Fruit fly (Drosophila melanogaster) whole organism, prepupa: ENCODE data around the gene Lcp65Ac.

ENCODE experiments used
- Blimp-1 ChIP-seq: fragments of 200-800 bp; sonication (Bioruptor generic); optimal IDR thresholded peaks from 3 replicates; lab custom pipeline; 2017; ENCODE audit warnings: missing biosample characterization, missing genetic modification characterization, mild to moderate bottlenecking, moderate library complexity, missing genetic modification reagents
- CG10669 ChIP-seq: fragments of 200-800 bp; sonication (Bioruptor generic); optimal IDR thresholded peaks from 3 replicates; lab custom pipeline; 2018; ENCODE audit warnings: missing biosample characterization, mild to moderate bottlenecking, missing genetic modification characterization, moderate library complexity
- CG11902 ChIP-seq: fragments of 200-800 bp; sonication (Bioruptor generic); optimal IDR thresholded peaks from 3 replicates; lab custom pipeline; 2016; ENCODE audit warnings: missing biosample characterization, missing genetic modification characterization
- CG15336 ChIP-seq: fragments of 200-800 bp; sonication (Bioruptor generic); IDR thresholded peaks from 2 replicates; pipeline ENCODE4 v1.3.6; 2022; ENCODE audit warnings: missing biosample characterization, missing genetic modification characterization
- CG1621 ChIP-seq: fragments of 200-800 bp; sonication (Bioruptor generic); optimal IDR thresholded peaks from 3 replicates; lab custom pipeline; 2018; ENCODE audit warnings: missing biosample characterization, mild to moderate bottlenecking, missing genetic modification characterization
- CG16779 ChIP-seq: fragments of 200-800 bp; sonication (Bioruptor generic); optimal IDR thresholded peaks from 3 replicates; lab custom pipeline; 2017; ENCODE audit warnings: missing biosample characterization, mild to moderate bottlenecking, missing genetic modification characterization
- CG31627 ChIP-seq: fragments of 200-800 bp; sonication (Bioruptor generic); optimal IDR thresholded peaks from 3 replicates; lab custom pipeline; 2016; ENCODE audit warnings: missing biosample characterization, missing genetic modification characterization
- CG32006 ChIP-seq: fragments of 200-800 bp; sonication (Bioruptor generic); optimal IDR thresholded peaks from 3 replicates; lab custom pipeline; 2017; ENCODE audit warnings: missing biosample characterization, mild to moderate bottlenecking, missing genetic modification characterization
- CG34406 ChIP-seq: fragments of 200-800 bp; sonication (Bioruptor generic); optimal IDR thresholded peaks from 3 replicates; lab custom pipeline; 2016; ENCODE audit warnings: missing biosample characterization, missing genetic modification characterization
- CG3919 ChIP-seq: fragments of 200-800 bp; sonication (Bioruptor generic); optimal IDR thresholded peaks from 3 replicates; lab custom pipeline; 2016; ENCODE audit warnings: missing biosample characterization, missing genetic modification characterization
- CG4318 ChIP-seq: fragments of 200-800 bp; sonication (Bioruptor generic); optimal IDR thresholded peaks from 3 replicates; lab custom pipeline; 2017; ENCODE audit warnings: missing biosample characterization, mild to moderate bottlenecking, missing genetic modification characterization
- CG6163 ChIP-seq: fragments of 200-800 bp; sonication (Bioruptor generic); IDR thresholded peaks from 3 replicates; pipeline ENCODE4 v1.3.6; 2022; ENCODE audit warnings: missing biosample characterization, missing genetic modification characterization
- CG6276 ChIP-seq: fragments of 200-800 bp; sonication (Bioruptor generic); optimal IDR thresholded peaks from 2 replicates; lab custom pipeline; 2017; ENCODE audit warnings: missing biosample characterization, mild to moderate bottlenecking, missing genetic modification characterization
- CG6792 ChIP-seq: fragments of 200-800 bp; sonication (Bioruptor generic); optimal IDR thresholded peaks from 3 replicates; lab custom pipeline; 2016; ENCODE audit warnings: missing biosample characterization, missing genetic modification characterization
- CG6808 ChIP-seq: fragments of 200-800 bp; sonication (Bioruptor generic); optimal IDR thresholded peaks from 3 replicates; lab custom pipeline; 2017; ENCODE audit warnings: missing biosample characterization, missing genetic modification characterization, mild to moderate bottlenecking, moderate library complexity, missing genetic modification reagents
- CG7368 ChIP-seq: fragments of 200-800 bp; sonication (Bioruptor generic); optimal IDR thresholded peaks from 3 replicates; lab custom pipeline; 2016; ENCODE audit warnings: missing biosample characterization, missing genetic modification characterization
- CG8319 ChIP-seq: fragments of 200-800 bp; sonication (Bioruptor generic); optimal IDR thresholded peaks from 3 replicates; lab custom pipeline; 2016; ENCODE audit warnings: missing biosample characterization, missing genetic modification characterization
- CG8632 ChIP-seq: fragments of 200-800 bp; sonication (Bioruptor generic); optimal IDR thresholded peaks from 3 replicates; lab custom pipeline; 2016; ENCODE audit warnings: missing biosample characterization, missing genetic modification characterization
- Eip75B ChIP-seq: fragments of 200-800 bp; sonication (Bioruptor generic); optimal IDR thresholded peaks from 3 replicates; lab custom pipeline; 2016; ENCODE audit warnings: missing biosample characterization, missing genetic modification characterization
- Eip78C ChIP-seq: fragments of 200-800 bp; sonication (Bioruptor generic); peaks from one replicate; lab custom pipeline; 2016; ENCODE audit warnings: missing biosample characterization, missing genetic modification characterization
- Eip93F ChIP-seq: fragments of 200-800 bp; sonication (Bioruptor generic); optimal IDR thresholded peaks from 2 replicates; lab custom pipeline; 2016; ENCODE audit warnings: missing biosample characterization, mild to moderate bottlenecking, missing genetic modification characterization
- Ets21C ChIP-seq: fragments of 200-800 bp; sonication (Bioruptor generic); optimal IDR thresholded peaks from 3 replicates; lab custom pipeline; 2016; ENCODE audit warnings: missing biosample characterization, missing genetic modification characterization
- Ets96B ChIP-seq: fragments of 200-800 bp; optimal IDR thresholded peaks from 2 replicates; lab custom pipeline; 2019; ENCODE audit warnings: missing biosample characterization, mild to moderate bottlenecking, missing genetic modification characterization, moderate library complexity
- Gug ChIP-seq: fragments of 200-800 bp; sonication (Bioruptor generic); IDR thresholded peaks from 2 replicates; pipeline ENCODE4 v1.3.6; 2022; ENCODE audit warnings: missing biosample characterization, missing genetic modification characterization
- Hr38 ChIP-seq: sonication (Bioruptor generic); optimal IDR thresholded peaks from 2 replicates; lab custom pipeline; 2016; ENCODE audit warnings: missing biosample characterization, missing genetic modification characterization
- Hr4 ChIP-seq: fragments of 200-800 bp; sonication (Bioruptor generic); optimal IDR thresholded peaks from 3 replicates; lab custom pipeline; 2016; ENCODE audit warnings: missing biosample characterization, missing genetic modification characterization
- Lpt ChIP-seq: fragments of 200-800 bp; sonication (Bioruptor generic); optimal IDR thresholded peaks from 3 replicates; lab custom pipeline; 2016; ENCODE audit warnings: missing biosample characterization, missing genetic modification characterization
- Met ChIP-seq: fragments of 200-800 bp; sonication (Bioruptor generic); optimal IDR thresholded peaks from 3 replicates; lab custom pipeline; 2016; ENCODE audit warnings: missing biosample characterization, missing genetic modification characterization
- OdsH ChIP-seq: fragments of 200-800 bp; sonication (Bioruptor generic); optimal IDR thresholded peaks from 3 replicates; lab custom pipeline; 2016; ENCODE audit warnings: missing biosample characterization, missing genetic modification characterization
- Sox15 ChIP-seq: fragments of 200-800 bp; sonication (Bioruptor generic); optimal IDR thresholded peaks from 3 replicates; lab custom pipeline; 2016; ENCODE audit warnings: missing biosample characterization, missing genetic modification characterization
- cyc ChIP-seq: fragments of 200-800 bp; sonication (Bioruptor generic); optimal IDR thresholded peaks from 3 replicates; lab custom pipeline; 2016; ENCODE audit warnings: missing biosample characterization, missing genetic modification characterization
- eg ChIP-seq: fragments of 200-800 bp; sonication (Bioruptor generic); IDR thresholded peaks from 3 replicates; pipeline ENCODE4 v1.3.6; 2022; ENCODE audit warnings: missing biosample characterization, missing genetic modification characterization
- esn ChIP-seq: fragments of 200-800 bp; sonication (Bioruptor generic); optimal IDR thresholded peaks from 2 replicates; lab custom pipeline; 2016; ENCODE audit warnings: missing biosample characterization, mild to moderate bottlenecking, missing genetic modification characterization, moderate library complexity
- fd85E ChIP-seq: fragments of 200-800 bp; sonication (Bioruptor generic); optimal IDR thresholded peaks from 3 replicates; lab custom pipeline; 2016; ENCODE audit warnings: missing biosample characterization, missing genetic modification characterization
- fkh ChIP-seq: fragments of 200-800 bp; sonication (Bioruptor generic); optimal IDR thresholded peaks from 3 replicates; lab custom pipeline; 2017; ENCODE audit warnings: missing biosample characterization, mild to moderate bottlenecking, missing genetic modification characterization, moderate library complexity
- lz ChIP-seq: fragments of 200-800 bp; sonication (Bioruptor generic); optimal IDR thresholded peaks from 3 replicates; lab custom pipeline; 2016; ENCODE audit warnings: missing biosample characterization, missing genetic modification characterization
- pdm3 ChIP-seq: fragments of 200-800 bp; sonication (Bioruptor generic); optimal IDR thresholded peaks from 3 replicates; lab custom pipeline; 2016; ENCODE audit warnings: missing biosample characterization, missing genetic modification characterization
- spab ChIP-seq: fragments of 200-800 bp; sonication (Bioruptor generic); optimal IDR thresholded peaks from 2 replicates; lab custom pipeline; 2017; ENCODE audit warnings: missing biosample characterization, mild to moderate bottlenecking, missing genetic modification characterization, missing genetic modification reagents
- ss ChIP-seq, 2 experiments: fragments of 200-800 bp; sonication (Bioruptor generic); optimal IDR thresholded peaks; 2 replicates in 1 of 2; 3 replicates in 1 of 2; lab custom pipeline; 2017 to 2018; ENCODE audit warnings: mild to moderate bottlenecking in 2 of 2, missing biosample characterization in 2 of 2, missing genetic modification characterization in 2 of 2, moderate library complexity in 1 of 2
- svp ChIP-seq: fragments of 200-800 bp; sonication (Bioruptor generic); peaks from one replicate; lab custom pipeline; 2016; ENCODE audit warnings: missing biosample characterization, missing genetic modification characterization
- topi ChIP-seq: fragments of 200-800 bp; sonication (Bioruptor generic); optimal IDR thresholded peaks from 3 replicates; lab custom pipeline; 2016; ENCODE audit warnings: missing biosample characterization, missing genetic modification characterization

The Lcp65Ac gene

DNA sequence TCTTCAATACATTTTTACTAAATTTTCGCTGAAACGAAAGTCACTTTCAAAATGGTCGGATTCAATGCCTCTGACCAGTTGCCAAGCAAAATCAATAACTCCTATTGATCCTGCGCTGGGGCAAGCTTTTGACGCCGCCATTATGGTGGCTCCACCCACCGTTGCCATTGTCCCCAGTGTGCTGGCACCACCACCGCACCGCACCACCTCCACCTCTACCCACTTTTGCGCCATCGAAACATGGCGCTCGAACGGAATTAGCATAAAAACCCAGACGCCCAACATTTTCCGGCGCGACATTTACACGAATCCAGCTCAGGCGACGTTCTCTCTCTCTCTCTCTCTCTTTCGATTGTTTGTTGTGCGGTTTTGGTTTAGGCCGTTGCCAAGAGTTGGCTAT is 27.7 kb upstream of the Lcp65Ac start:
- TF ChIP-seq CG1621 (tag; lab: Kevin White, UChicago), result no peak
- TF ChIP-seq, all 60 proteins: peak for 0

DNA sequence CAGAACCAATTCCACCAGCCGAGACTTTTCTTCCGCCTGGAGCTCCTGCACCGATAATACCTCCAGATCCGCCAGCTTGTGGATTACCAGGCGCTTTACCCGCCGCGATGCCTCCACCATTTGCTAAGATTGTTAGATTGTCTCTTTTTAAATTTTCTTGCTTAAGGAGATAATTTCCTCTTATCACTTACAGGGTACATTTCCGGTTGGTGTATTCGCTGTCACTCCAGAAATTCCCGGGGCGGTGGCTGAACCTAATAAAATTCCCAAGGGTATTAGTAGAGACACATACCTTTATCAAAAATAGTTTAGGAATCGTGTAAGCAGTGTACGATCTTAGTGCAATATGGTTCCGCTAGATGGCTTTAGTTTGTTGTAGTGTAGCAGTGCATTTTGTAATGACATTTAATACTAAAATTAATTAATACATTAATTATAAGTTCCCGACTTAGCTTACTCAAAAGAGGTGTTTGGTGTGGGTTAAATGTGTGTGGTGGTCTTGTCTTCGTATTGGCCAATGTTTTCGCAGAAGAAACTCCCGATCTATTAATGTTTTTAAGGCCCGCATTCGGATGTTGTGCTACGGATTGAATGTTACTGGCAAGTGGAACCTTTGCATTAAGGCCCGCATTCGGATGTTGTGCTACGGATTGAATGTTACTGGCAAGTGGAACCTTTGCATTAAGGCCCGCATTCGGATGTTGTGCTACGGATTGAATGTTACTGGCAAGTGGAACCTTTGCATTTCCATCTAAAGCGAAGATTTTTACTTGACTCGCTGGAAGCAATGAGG is 19.8 kb upstream of the Lcp65Ac start:
- peak; percentile 29 for TF ChIP-seq CG7368
- no peak for TF ChIP-seq Lpt (GFP tag; lab: Kevin White, UChicago)
- TF ChIP-seq cyc, result peak; percentile 26
- TF ChIP-seq CG6163, result no peak; the same call in 1 of the 3 replicates
- TF ChIP-seq fkh (GFP tag; lab: Kevin White, UChicago), result peak; percentile 48
- no peak for TF ChIP-seq Hr38 (GFP tag; lab: Kevin White, UChicago)
- no peak; the same call in 2 of the 3 replicates for TF ChIP-seq eg (GFP tag; lab: Robert Waterston, UW)
- peak; percentile 72 for TF ChIP-seq CG3919 (GFP tag; lab: Kevin White, UChicago)
- no peak for TF ChIP-seq CG16779 (tag; lab: Kevin White, UChicago)
- no peak for TF ChIP-seq CG6792 (GFP tag; lab: Kevin White, UChicago)
- TF ChIP-seq pdm3 (GFP tag; lab: Kevin White, UChicago), result peak; percentile 3
- no peak for TF ChIP-seq spab
- TF ChIP-seq Blimp-1 (GFP tag; lab: Kevin White, UChicago), result peak; percentile 3
- TF ChIP-seq ss (GFP tag; optimal IDR thresholded peaks at IDR 0.05; lab: Kevin White, UChicago), result no peak
- no peak for TF ChIP-seq CG4318 (GFP tag; lab: Kevin White, UChicago)
- no peak for TF ChIP-seq Ets21C (GFP tag; lab: Kevin White, UChicago)
- no peak for TF ChIP-seq CG6276 (GFP tag; lab: Kevin White, UChicago)
- peak; percentile 63 for TF ChIP-seq svp
- peak; percentile 10 for TF ChIP-seq CG6808 (GFP tag; lab: Kevin White, UChicago)
- TF ChIP-seq CG8319 (GFP tag; lab: Kevin White, UChicago), result peak; percentile 12
- TF ChIP-seq CG31627, result no peak
- TF ChIP-seq fd85E (GFP tag; lab: Kevin White, UChicago), result no peak
- TF ChIP-seq CG10669 (GFP tag; lab: Kevin White, UChicago), result peak; percentile 41
- peak; percentile 15 for TF ChIP-seq OdsH
- peak; percentile 43 for TF ChIP-seq lz
- TF ChIP-seq Ets96B, result no peak
- peak; percentile 41 for TF ChIP-seq topi (GFP tag; lab: Kevin White, UChicago)
- no peak for TF ChIP-seq CG11902 (GFP tag; lab: Kevin White, UChicago)
- no peak for TF ChIP-seq CG34406 (GFP tag; lab: Kevin White, UChicago)
- TF ChIP-seq Sox15 (GFP tag; lab: Kevin White, UChicago), result no peak
- peak; percentile 87 for TF ChIP-seq Eip78C (GFP tag; lab: Kevin White, UChicago)
- TF ChIP-seq CG15336 (GFP tag; lab: Robert Waterston, UW), result no peak
- peak; percentile 11 for TF ChIP-seq Met (GFP tag; lab: Kevin White, UChicago)
- peak; percentile 43 for TF ChIP-seq Eip75B (GFP tag; lab: Kevin White, UChicago)
- TF ChIP-seq, all 60 proteins: peak for 16

DNA sequence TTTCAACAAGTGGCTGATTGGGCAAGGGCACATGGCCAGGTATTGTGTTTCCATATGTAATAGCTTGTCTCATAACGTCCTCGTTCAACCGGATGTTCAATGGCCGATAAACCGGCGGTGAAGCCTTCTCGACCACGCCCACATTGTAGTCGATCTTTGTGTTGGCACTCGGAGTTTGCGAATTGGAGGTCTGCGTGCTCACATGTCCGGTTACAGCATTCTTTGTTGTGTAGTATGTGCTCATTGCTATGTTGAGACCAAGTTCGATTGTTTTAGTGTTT is 19.3 kb upstream of the Lcp65Ac start:
- no peak for TF ChIP-seq Hr4
- TF ChIP-seq Eip78C (GFP tag; lab: Kevin White, UChicago), result no peak
- no peak for TF ChIP-seq Eip93F (GFP tag; lab: Kevin White, UChicago)
- no peak for TF ChIP-seq CG8632 (GFP tag; lab: Kevin White, UChicago)
- no peak for TF ChIP-seq CG32006 (GFP tag; lab: Kevin White, UChicago)
- no peak for TF ChIP-seq CG7368
- TF ChIP-seq CG10669 (GFP tag; lab: Kevin White, UChicago), result no peak
- TF ChIP-seq CG4318 (GFP tag; lab: Kevin White, UChicago), result no peak
- TF ChIP-seq lz, result no peak
- no peak for TF ChIP-seq topi (GFP tag; lab: Kevin White, UChicago)
- no peak for TF ChIP-seq Gug
- no peak for TF ChIP-seq OdsH
- TF ChIP-seq Hr38 (GFP tag; lab: Kevin White, UChicago), result no peak
- no peak for TF ChIP-seq esn
- TF ChIP-seq CG6276 (GFP tag; lab: Kevin White, UChicago), result no peak
